Worm (Caenorhabditis elegans) whole organism, late embryonic: ENCODE data around the gene srh-216.

Experiments used
- F13H6.1 ChIP-seq: sonication (generic microtip); optimal IDR thresholded peaks from 2 replicates; lab custom pipeline; 2016; ENCODE audit warnings: missing genetic modification characterization, missing compliant biosample characterization
- ceh-24 ChIP-seq: sonication (generic microtip); optimal IDR thresholded peaks from 2 replicates; lab custom pipeline; 2016; ENCODE audit warnings: mild to moderate bottlenecking, missing genetic modification characterization, missing compliant biosample characterization
- ceh-34 ChIP-seq: sonication (generic microtip); optimal IDR thresholded peaks from 2 replicates; lab custom pipeline; 2016; ENCODE audit warnings: mild to moderate bottlenecking, missing genetic modification characterization, missing compliant biosample characterization
- dve-1 ChIP-seq: sonication (generic microtip); optimal IDR thresholded peaks from 2 replicates; lab custom pipeline; 2017; ENCODE audit warnings: antibody characterized with exemption, mild to moderate bottlenecking, missing genetic modification characterization, missing compliant biosample characterization
- hlh-30 ChIP-seq: sonication (generic microtip); optimal IDR thresholded peaks from 2 replicates; lab custom pipeline; 2017; ENCODE audit warnings: antibody characterized with exemption, missing genetic modification characterization, missing compliant biosample characterization; ENCODE audit not compliant: insufficient read depth
- lin-11 ChIP-seq: fragments of 200-800 bp; sonication (Bioruptor generic); optimal IDR thresholded peaks from 2 replicates; lab custom pipeline; 2018; ENCODE audit warnings: mild to moderate bottlenecking, missing genetic modification characterization, missing compliant biosample characterization
- nhr-11 ChIP-seq: fragments of 150-350 bp; optimal IDR thresholded peaks from 2 replicates; lab custom pipeline; 2014; ENCODE audit warnings: missing biosample characterization, missing genetic modification characterization
- pag-3 ChIP-seq: sonication (generic microtip); optimal IDR thresholded peaks from 2 replicates; lab custom pipeline; 2016; ENCODE audit warnings: missing compliant biosample characterization, missing genetic modification characterization, borderline replicate concordance
- pha-4 ChIP-seq: fragments of 150-350 bp; optimal IDR thresholded peaks from 2 replicates; lab custom pipeline; 2018; ENCODE audit warnings: missing biosample characterization, missing genetic modification reagents, missing genetic modification characterization
- sox-4 ChIP-seq: sonication (generic microtip); optimal IDR thresholded peaks from 2 replicates; lab custom pipeline; 2017; ENCODE audit warnings: mild to moderate bottlenecking, missing genetic modification characterization, inconsistent platforms, missing compliant biosample characterization
- unc-3 ChIP-seq, 2 experiments: fragments of 200-800 bp in 1 of 2; sonication (Bioruptor generic) in 1 of 2; sonication (generic microtip) in 1 of 2; conservative IDR thresholded peaks in 1 of 2; optimal IDR thresholded peaks in 1 of 2; 2 replicates each; pipeline versions ENCODE4 v1.3.6 to Lab custom; 2016 to 2022; ENCODE audit warnings: missing compliant biosample characterization in 2 of 2, missing genetic modification characterization in 2 of 2, missing genetic modification reagents in 1 of 2

DNA sequence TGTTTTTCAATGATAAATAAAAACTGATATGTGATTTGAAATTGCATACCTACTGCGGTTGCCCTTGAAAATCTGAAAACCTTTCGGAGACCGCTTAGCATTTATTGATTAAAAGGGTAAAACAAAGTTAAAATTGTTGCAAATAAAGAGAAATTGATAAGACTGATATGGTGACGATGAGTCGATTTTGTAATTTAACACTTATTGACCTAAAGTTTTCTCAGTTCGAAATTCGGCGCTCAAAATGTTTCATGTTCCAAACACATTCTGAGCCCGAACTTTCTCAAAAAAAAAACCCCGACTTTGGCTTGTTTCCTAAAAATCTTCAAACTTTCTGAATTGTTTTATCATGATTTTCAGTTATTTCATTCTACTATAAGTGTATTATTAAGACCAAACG is 13.6 kb upstream of the srh-216 start, which contains the start of gene clec-40:
- TF ChIP-seq pha-4 (tag; lab: Kevin White, UChicago) = no peak
- TF ChIP-seq F13H6.1 (tag; lab: Kevin White, UChicago) = no peak
- TF ChIP-seq sox-4 (tag; lab: Kevin White, UChicago) = no peak
- TF ChIP-seq hlh-30 (tag; lab: Kevin White, UChicago) = no peak
- no peak for TF ChIP-seq ceh-24 (tag; lab: Kevin White, UChicago)
- TF ChIP-seq ceh-34 (tag; lab: Kevin White, UChicago) = no peak
- no peak for TF ChIP-seq lin-11
- TF ChIP-seq nhr-11 = no peak
- no peak for TF ChIP-seq dve-1 (tag; lab: Kevin White, UChicago)
- TF ChIP-seq pag-3 = no peak
- TF ChIP-seq unc-3 (GFP tag; conservative IDR thresholded peaks at IDR 0.05; lab: Robert Waterston, UW) = no peak
- no peak for TF ChIP-seq unc-3 (tag; optimal IDR thresholded peaks at IDR 0.05; lab: Kevin White, UChicago)
